Fruit fly (Drosophila melanogaster) whole organism, embryonic: ENCODE data around the gene Sfp23F.
A peak's percentile ranks its signal among the peaks of the same experiment; 100 is the strongest.

Source experiments
- Ada2b ChIP-seq: fragments of 200-800 bp; sonication (Bioruptor generic); IDR thresholded peaks from 2 replicates; pipeline ENCODE4 v1.3.6; 2022; ENCODE audit warnings: missing biosample characterization, missing genetic modification characterization
- CG11560 ChIP-seq: fragments of 200-800 bp; sonication (Bioruptor generic); IDR thresholded peaks from 3 replicates; pipeline ENCODE4 v1.3.6; 2022; ENCODE audit warnings: missing biosample characterization, missing genetic modification characterization
- CG11695 ChIP-seq: fragments of 200-800 bp; sonication (Bioruptor generic); IDR thresholded peaks from 3 replicates; pipeline ENCODE4 v1.3.6; 2022; ENCODE audit warnings: missing biosample characterization, missing genetic modification characterization
- CG12659 ChIP-seq: fragments of 200-800 bp; sonication (Bioruptor generic); optimal IDR thresholded peaks from 3 replicates; lab custom pipeline; 2017; ENCODE audit warnings: mild to moderate bottlenecking, missing biosample characterization, missing genetic modification reagents, missing genetic modification characterization
- CG15514 ChIP-seq: fragments of 200-800 bp; sonication (Bioruptor generic); optimal IDR thresholded peaks from 3 replicates; lab custom pipeline; 2017; ENCODE audit warnings: missing biosample characterization, missing genetic modification characterization, mild to moderate bottlenecking, moderate library complexity, missing genetic modification reagents
- CG15601 ChIP-seq: fragments of 200-800 bp; sonication (Bioruptor generic); optimal IDR thresholded peaks from 3 replicates; lab custom pipeline; 2019; ENCODE audit warnings: missing biosample characterization, mild to moderate bottlenecking, missing genetic modification characterization, moderate library complexity
- CG16813 ChIP-seq: fragments of 200-800 bp; sonication (Bioruptor generic); IDR thresholded peaks from 3 replicates; pipeline ENCODE4 v1.3.6; 2022; ENCODE audit warnings: missing biosample characterization, missing genetic modification characterization; ENCODE audit not compliant: partially characterized antibody
- CG17912 ChIP-seq: fragments of 200-800 bp; sonication (Bioruptor generic); optimal IDR thresholded peaks from 2 replicates; lab custom pipeline; 2018; ENCODE audit warnings: missing biosample characterization, mild to moderate bottlenecking, missing genetic modification characterization
- CG30020 ChIP-seq: fragments of 200-800 bp; optimal IDR thresholded peaks from 2 replicates; lab custom pipeline; 2019; ENCODE audit warnings: missing biosample characterization, mild to moderate bottlenecking, missing genetic modification characterization, moderate library complexity
- CG3847 ChIP-seq: fragments of 200-800 bp; sonication (Bioruptor generic); IDR thresholded peaks from 2 replicates; pipeline ENCODE4 v1.3.6; 2022; ENCODE audit warnings: missing biosample characterization, missing genetic modification characterization
- CG4820 ChIP-seq: fragments of 200-800 bp; sonication (Bioruptor generic); optimal IDR thresholded peaks from 3 replicates; lab custom pipeline; 2016; ENCODE audit warnings: missing biosample characterization, missing genetic modification characterization
- CG7987 ChIP-seq: fragments of 200-800 bp; sonication (Bioruptor generic); optimal IDR thresholded peaks from 2 replicates; lab custom pipeline; 2018; ENCODE audit warnings: missing biosample characterization, mild to moderate bottlenecking, missing genetic modification characterization, moderate library complexity
- CG9609 ChIP-seq: fragments of 200-800 bp; sonication (Bioruptor generic); optimal IDR thresholded peaks from 3 replicates; lab custom pipeline; 2016; ENCODE audit warnings: missing biosample characterization, missing genetic modification characterization
- CTCF ChIP-seq: fragments of 200-800 bp; sonication (Bioruptor generic); optimal IDR thresholded peaks from 2 replicates; lab custom pipeline; 2017; ENCODE audit warnings: missing biosample characterization, mild to moderate bottlenecking, missing genetic modification characterization, moderate library complexity
- D19A ChIP-seq: fragments of 200-800 bp; optimal IDR thresholded peaks from 3 replicates; lab custom pipeline; 2019; ENCODE audit warnings: missing biosample characterization, mild to moderate bottlenecking, missing genetic modification characterization, moderate library complexity
- Deaf1 ChIP-seq: fragments of 200-800 bp; optimal IDR thresholded peaks from 3 replicates; lab custom pipeline; 2019; ENCODE audit warnings: missing biosample characterization, mild to moderate bottlenecking, missing genetic modification characterization, moderate library complexity
- Dp ChIP-seq: fragments of 200-800 bp; sonication (Bioruptor generic); optimal IDR thresholded peaks from 2 replicates; lab custom pipeline; 2018; ENCODE audit warnings: missing biosample characterization, mild to moderate bottlenecking, missing genetic modification characterization, moderate library complexity
- Drgx ChIP-seq: fragments of 200-800 bp; sonication (Bioruptor generic); IDR thresholded peaks from 2 replicates; pipeline ENCODE4 v1.3.6; 2022; ENCODE audit warnings: missing biosample characterization, missing genetic modification characterization
- E2f1 ChIP-seq: fragments of 200-800 bp; sonication (Bioruptor generic); IDR thresholded peaks from 2 replicates; pipeline ENCODE4 v1.3.6; 2022; ENCODE audit warnings: missing biosample characterization, missing genetic modification characterization
- E2f2 ChIP-seq: fragments of 200-800 bp; sonication (Bioruptor generic); IDR thresholded peaks from 2 replicates; pipeline ENCODE4 v1.3.6; 2022; ENCODE audit warnings: missing biosample characterization, missing genetic modification characterization
- Hand ChIP-seq: fragments of 200-800 bp; sonication (Bioruptor generic); optimal IDR thresholded peaks from 2 replicates; lab custom pipeline; 2017; ENCODE audit warnings: mild to moderate bottlenecking, missing biosample characterization, missing genetic modification reagents, missing genetic modification characterization
- Hr78 ChIP-seq, 2 experiments: fragments of 200-800 bp in 1 of 2; fragments of >200 bp in 1 of 2; sonication (Bioruptor generic) in 1 of 2; optimal IDR thresholded peaks; 2 replicates each; lab custom pipeline; 2017 to 2019; ENCODE audit warnings: missing biosample characterization in 2 of 2, missing genetic modification characterization in 2 of 2, mild to moderate bottlenecking in 1 of 2, moderate library complexity in 1 of 2
- Med ChIP-seq: fragments of 200-800 bp; sonication (Bioruptor generic); peaks from one replicate; lab custom pipeline; 2016; ENCODE audit warnings: missing biosample characterization, missing genetic modification characterization, mild to moderate bottlenecking, inconsistent platforms, moderate library complexity
- NFAT ChIP-seq: fragments of 200-800 bp; sonication (Bioruptor generic); IDR thresholded peaks from 2 replicates; pipeline ENCODE4 v1.3.6; 2022; ENCODE audit warnings: missing biosample characterization, missing genetic modification characterization
- Opbp ChIP-seq: fragments of 200-800 bp; sonication (Bioruptor generic); IDR thresholded peaks from 3 replicates; pipeline ENCODE4 v1.3.6; 2022; ENCODE audit warnings: missing biosample characterization, missing genetic modification characterization; ENCODE audit not compliant: partially characterized antibody
- Sin3A ChIP-seq: fragments of >200 bp; optimal IDR thresholded peaks from 2 replicates; lab custom pipeline; 2018
- Six4 ChIP-seq: fragments of 200-800 bp; sonication (Bioruptor generic); optimal IDR thresholded peaks from 2 replicates; lab custom pipeline; 2016; ENCODE audit warnings: missing biosample characterization, missing genetic modification characterization
- Stat92E ChIP-seq, 3 experiments: fragments of >200 bp in 2 of 3; fragments of 200-800 bp in 1 of 3; sonication (Bioruptor generic) in 1 of 3; optimal IDR thresholded peaks; 2 replicates each; lab custom pipeline; 2017 to 2019; ENCODE audit warnings: missing biosample characterization in 3 of 3, missing genetic modification characterization in 3 of 3, mild to moderate bottlenecking in 1 of 3, moderate library complexity in 1 of 3
- Trl ChIP-seq, 3 experiments: fragments of >200 bp in 2 of 3; fragments of 200-800 bp in 1 of 3; sonication (Bioruptor generic) in 1 of 3; optimal IDR thresholded peaks; 2 replicates in 1 of 3; 3 replicates in 2 of 3; lab custom pipeline; 2016 to 2017; ENCODE audit warnings: missing biosample characterization in 1 of 3, missing genetic modification characterization in 1 of 3
- aop ChIP-seq: fragments of 200-800 bp; sonication (Bioruptor generic); IDR thresholded peaks from 2 replicates; pipeline ENCODE4 v1.3.6; 2022; ENCODE audit warnings: missing biosample characterization, missing genetic modification characterization
- bbx ChIP-seq: fragments of 200-800 bp; sonication (Bioruptor generic); IDR thresholded peaks from 2 replicates; pipeline ENCODE4 v1.3.6; 2022; ENCODE audit warnings: missing biosample characterization, missing genetic modification characterization; ENCODE audit not compliant: partially characterized antibody
- chif ChIP-seq, 2 experiments: fragments of 200-800 bp; sonication (Bioruptor generic); optimal IDR thresholded peaks; 3 replicates each; lab custom pipeline; 2016; ENCODE audit warnings: missing biosample characterization in 2 of 2, missing genetic modification characterization in 2 of 2
- chinmo ChIP-seq: fragments of 200-800 bp; sonication (Bioruptor generic); IDR thresholded peaks from 4 replicates; pipeline ENCODE4 v1.3.6; 2022; ENCODE audit warnings: missing biosample characterization, missing genetic modification characterization; ENCODE audit not compliant: partially characterized antibody
- chn ChIP-seq: fragments of 200-800 bp; sonication (Bioruptor generic); optimal IDR thresholded peaks from 2 replicates; lab custom pipeline; 2016; ENCODE audit warnings: missing biosample characterization, missing genetic modification characterization
- exex ChIP-seq: fragments of 200-800 bp; sonication (Bioruptor generic); optimal IDR thresholded peaks from 4 replicates; lab custom pipeline; 2018; ENCODE audit warnings: missing biosample characterization, mild to moderate bottlenecking, missing genetic modification characterization, moderate library complexity
- fu2 ChIP-seq: fragments of 200-800 bp; sonication (Bioruptor generic); optimal IDR thresholded peaks from 2 replicates; lab custom pipeline; 2016; ENCODE audit warnings: missing biosample characterization, missing genetic modification characterization
- gfzf ChIP-seq: fragments of 200-800 bp; sonication (Bioruptor generic); optimal IDR thresholded peaks from 2 replicates; lab custom pipeline; 2016; ENCODE audit warnings: missing biosample characterization, mild to moderate bottlenecking, missing genetic modification characterization, moderate library complexity
- her ChIP-seq: fragments of 200-800 bp; sonication (Bioruptor generic); optimal IDR thresholded peaks from 2 replicates; lab custom pipeline; 2016; ENCODE audit warnings: missing biosample characterization, missing genetic modification characterization
- hkb ChIP-seq, 2 experiments: fragments of 200-800 bp in 1 of 2; fragments of >200 bp in 1 of 2; sonication (Bioruptor generic) in 1 of 2; IDR thresholded peaks in 1 of 2; optimal IDR thresholded peaks in 1 of 2; 2 replicates each; pipeline versions ENCODE4 v1.3.6 to Lab custom; 2017 to 2022; ENCODE audit warnings: missing biosample characterization in 1 of 2, missing genetic modification characterization in 1 of 2
- luna ChIP-seq: fragments of 200-800 bp; sonication (Bioruptor generic); optimal IDR thresholded peaks from 2 replicates; lab custom pipeline; 2016; ENCODE audit warnings: missing biosample characterization, missing genetic modification characterization
- oc ChIP-seq: fragments of 200-800 bp; sonication (Bioruptor generic); optimal IDR thresholded peaks from 2 replicates; lab custom pipeline; 2018; ENCODE audit warnings: missing biosample characterization, mild to moderate bottlenecking, missing genetic modification characterization, moderate library complexity
- prd ChIP-seq, 3 experiments: fragments of >200 bp in 2 of 3; fragments of 200-800 bp in 1 of 3; sonication (Bioruptor generic) in 1 of 3; optimal IDR thresholded peaks in 2 of 3; IDR thresholded peaks in 1 of 3; 2 replicates in 2 of 3; 3 replicates in 1 of 3; pipeline versions ENCODE4 v1.3.6 to Lab custom; 2017 to 2022; ENCODE audit warnings: missing biosample characterization in 1 of 3, missing genetic modification characterization in 1 of 3
- pros ChIP-seq: fragments of 200-800 bp; sonication (Bioruptor generic); optimal IDR thresholded peaks from 3 replicates; lab custom pipeline; 2019; ENCODE audit warnings: missing biosample characterization, mild to moderate bottlenecking, missing genetic modification characterization, moderate library complexity
- rib ChIP-seq: fragments of 200-800 bp; sonication (Bioruptor generic); IDR thresholded peaks from 2 replicates; pipeline ENCODE4 v1.3.6; 2022; ENCODE audit warnings: missing biosample characterization, missing genetic modification characterization
- sens ChIP-seq: fragments of 200-800 bp; sonication (Bioruptor generic); peaks from one replicate; lab custom pipeline; 2016; ENCODE audit warnings: missing biosample characterization, missing genetic modification characterization
- ssp ChIP-seq: fragments of 200-800 bp; sonication (Bioruptor generic); IDR thresholded peaks from 2 replicates; pipeline ENCODE4 v1.3.6; 2022; ENCODE audit warnings: missing biosample characterization, missing genetic modification characterization
- tin ChIP-seq: fragments of 200-800 bp; sonication (Bioruptor generic); optimal IDR thresholded peaks from 3 replicates; lab custom pipeline; 2016; ENCODE audit warnings: missing biosample characterization, missing genetic modification characterization
- unc-4 ChIP-seq: fragments of 200-800 bp; sonication (Bioruptor generic); IDR thresholded peaks from 2 replicates; pipeline ENCODE4 v1.3.6; 2022; ENCODE audit warnings: missing biosample characterization, missing genetic modification characterization; ENCODE audit not compliant: partially characterized antibody
- vfl ChIP-seq: fragments of 200-800 bp; sonication (Bioruptor generic); optimal IDR thresholded peaks from 2 replicates; lab custom pipeline; 2016; ENCODE audit warnings: missing biosample characterization, missing genetic modification characterization

Sfp23F gene

dm6 chr2L:3373242-3373641 is 14.3 kb downstream of the Sfp23F start, which contains the start of gene GramD1B (continued):
- TF ChIP-seq chn (GFP tag; lab: Kevin White, UChicago) (peak; percentile 26), her (GFP tag; lab: Kevin White, UChicago) (no peak), CG12659 (GFP tag; lab: Kevin White, UChicago) (peak; percentile 56), Deaf1 (tag; lab: Kevin White, UChicago) (no peak), bbx (GFP tag; lab: Robert Waterston, UW) (peak; percentile 59), CG15514 (GFP tag; lab: Kevin White, UChicago) (peak; percentile 61), gfzf (GFP tag; lab: Kevin White, UChicago) (peak; percentile 92), Sin3A (lab: Kevin White, UChicago) (peak; percentile 23), Drgx (GFP tag; lab: Robert Waterston, UW) (no peak), aop (GFP tag; lab: Robert Waterston, UW) (no peak), chif (GFP tag; optimal IDR thresholded peaks at IDR 0.05; lab: Kevin White, UChicago) (no peak), chinmo (GFP tag; lab: Robert Waterston, UW) (0 out of 4 replicates have a peak, but pooled peaks have one; percentile 28), CG3847 (GFP tag; lab: Robert Waterston, UW) (peak; percentile 78), Trl (optimal IDR thresholded peaks at IDR 0.05; lab: Kevin White, UChicago) (no peak), Trl (GFP tag; optimal IDR thresholded peaks at IDR 0.05; lab: Kevin White, UChicago) (no peak), E2f2 (peak; percentile 98), hkb (optimal IDR thresholded peaks at IDR 0.05; lab: Kevin White, UChicago) (no peak), hkb (GFP tag; IDR thresholded peaks at IDR 0.05; lab: Robert Waterston, UW) (no peak), Hand (GFP tag; lab: Kevin White, UChicago) (no peak), CG11695 (GFP tag; lab: Robert Waterston, UW) (no peak), tin (GFP tag; lab: Kevin White, UChicago) (peak; percentile 4), Ada2b (no peak), pros (GFP tag; lab: Kevin White, UChicago) (no peak), Opbp (GFP tag; lab: Robert Waterston, UW) (peak; percentile 44; the same call in 1 of the 3 replicates), CG4820 (GFP tag; lab: Kevin White, UChicago) (no peak), Dp (GFP tag; lab: Kevin White, UChicago) (peak; percentile 95), fu2 (GFP tag; lab: Kevin White, UChicago) (peak; percentile 7), Hr78 (GFP tag; optimal IDR thresholded peaks at IDR 0.05; lab: Kevin White, UChicago) (no peak), CG7987 (GFP tag; lab: Kevin White, UChicago) (peak; percentile 25), rib (GFP tag; lab: Robert Waterston, UW) (peak; percentile 57; the same call in 1 of the 2 replicates), luna (GFP tag; lab: Kevin White, UChicago) (no peak), oc (tag; lab: Kevin White, UChicago) (no peak), CG9609 (GFP tag; lab: Kevin White, UChicago) (peak; percentile 12), exex (tag; lab: Kevin White, UChicago) (peak; percentile 6), CG15601 (tag; lab: Kevin White, UChicago) (peak; percentile 10), sens (GFP tag; lab: Kevin White, UChicago) (peak; percentile 84), CTCF (GFP tag; lab: Kevin White, UChicago) (peak; percentile 10), CG11560 (tag; lab: Robert Waterston, UW) (no peak), CG16813 (GFP tag; lab: Robert Waterston, UW) (0 out of 3 replicates have a peak, but pooled peaks have one; percentile 7), E2f1 (GFP tag; lab: Robert Waterston, UW) (no peak), vfl (no peak), NFAT (GFP tag; lab: Robert Waterston, UW) (0 out of 2 replicates have a peak, but pooled peaks have one; percentile 9), Stat92E (GFP tag; optimal IDR thresholded peaks at IDR 0.05; lab: Kevin White, UChicago) (peak in 1 of 3 experiments; percentile 10), Six4 (no peak), CG30020 (tag; lab: Kevin White, UChicago) (peak; percentile 11), Med (GFP tag; lab: Kevin White, UChicago) (peak; percentile 83), prd (optimal IDR thresholded peaks at IDR 0.05; lab: Kevin White, UChicago) (no peak), prd (GFP tag; IDR thresholded peaks at IDR 0.05; lab: Robert Waterston, UW) (0 out of 3 replicates have a peak, but pooled peaks have one; percentile 27), CG17912 (GFP tag; lab: Kevin White, UChicago) (peak; percentile 35), unc-4 (GFP tag; lab: Robert Waterston, UW) (peak; percentile 32; the same call in 1 of the 2 replicates), ssp (GFP tag; lab: Robert Waterston, UW) (no peak), D19A (tag; lab: Kevin White, UChicago) (no peak)
